Worm (Caenorhabditis elegans): ENCODE measurements around the gene F08H9.3.

DNA sequence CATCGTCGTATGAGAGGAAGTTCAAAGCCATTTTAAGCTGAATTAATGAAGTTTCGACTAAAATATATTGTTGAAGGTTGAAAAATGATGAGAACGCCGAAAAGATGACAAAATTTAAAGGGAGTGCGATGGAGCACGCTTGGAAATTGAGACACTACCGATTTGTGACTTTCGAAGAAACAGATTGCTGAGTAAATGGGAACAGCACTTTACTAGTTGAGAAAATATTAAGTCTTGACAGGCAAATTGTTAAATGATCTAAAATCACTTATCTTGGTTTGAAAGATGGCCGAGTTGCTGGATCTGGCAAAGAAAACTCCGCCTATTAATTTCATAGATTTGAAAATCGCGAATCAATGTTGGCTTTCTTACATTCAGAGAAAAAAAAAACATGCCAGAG, 39.9 kb downstream of the F08H9.3 start, which contains the start of gene rpoa-12:
- TF ChIP-seq ztf-3 (GFP tag; optimal IDR thresholded peaks at IDR 0.05) (no peak), rcor-1 (GFP tag; IDR thresholded peaks at IDR 0.05) (no peak), pha-4 (tag; optimal IDR thresholded peaks at IDR 0.05) (no peak), ZK185.1 (tag; optimal IDR thresholded peaks at IDR 0.05; ENCODE audit: poor library complexity, severe bottlenecking) (no peak), chd-7 (tag; optimal IDR thresholded peaks at IDR 0.05) (no peak), F57A8.1 (GFP tag; optimal IDR thresholded peaks at IDR 0.05) (no peak), madf-10 (tag; optimal IDR thresholded peaks at IDR 0.05) (no peak), somi-1 (GFP tag; optimal IDR thresholded peaks at IDR 0.05) (no peak)

Measured in whole organism, young adult.